Fruit fly (Drosophila melanogaster): ENCODE measurements around the gene CG43844.

dm6 chr3R:21890739-21891138 lies 1.4 kb downstream of the CG43844 start:
- TF ChIP-seq CG2129 (GFP tag; IDR thresholded peaks at IDR 0.05; ENCODE audit: partially characterized antibody) (no peak), hb (GFP tag; IDR thresholded peaks at IDR 0.05; ENCODE audit: partially characterized antibody) (no peak), yki (optimal IDR thresholded peaks at IDR 0.05) (no peak), CG4730 (GFP tag; IDR thresholded peaks at IDR 0.05) (no peak), gem (tag; optimal IDR thresholded peaks at IDR 0.05) (no peak), repo (GFP tag; optimal IDR thresholded peaks at IDR 0.05) (no peak), row (GFP tag; IDR thresholded peaks at IDR 0.05) (no peak), CG4360 (GFP tag; IDR thresholded peaks at IDR 0.05) (no peak), CG10147 (GFP tag; optimal IDR thresholded peaks at IDR 0.05) (no peak)

All from whole organism, embryonic.